Worm (Caenorhabditis elegans) whole organism, L2 larva: ENCODE measurements around the gene Y67D8C.7.

ENCODE experiments used
- aly-2 ChIP-seq: fragments of 150-350 bp; optimal IDR thresholded peaks from 2 replicates; lab custom pipeline; 2014; ENCODE audit warnings: missing biosample characterization, missing genetic modification characterization
- ama-1 ChIP-seq: fragments of 150-350 bp; optimal IDR thresholded peaks from 2 replicates; lab custom pipeline; 2018; ENCODE audit warnings: inconsistent platforms
- ceh-16 ChIP-seq: fragments of 150-350 bp; optimal IDR thresholded peaks from 2 replicates; lab custom pipeline; 2014; ENCODE audit warnings: missing biosample characterization, missing genetic modification characterization
- elt-3 ChIP-seq: sonication (generic microtip); optimal IDR thresholded peaks from 2 replicates; lab custom pipeline; 2017; ENCODE audit warnings: missing biosample characterization, missing genetic modification characterization
- nhr-11 ChIP-seq: fragments of 150-350 bp; optimal IDR thresholded peaks from 2 replicates; lab custom pipeline; 2014; ENCODE audit warnings: missing biosample characterization, missing genetic modification characterization
- nhr-12 ChIP-seq: fragments of 150-350 bp; optimal IDR thresholded peaks from 2 replicates; lab custom pipeline; 2014; ENCODE audit warnings: missing biosample characterization, missing genetic modification characterization
- nhr-23 ChIP-seq: fragments of 150-350 bp; optimal IDR thresholded peaks from 2 replicates; lab custom pipeline; 2014; ENCODE audit warnings: missing biosample characterization, missing genetic modification reagents, missing genetic modification characterization
- nhr-237 ChIP-seq: fragments of 150-350 bp; optimal IDR thresholded peaks from 2 replicates; lab custom pipeline; 2014; ENCODE audit warnings: missing biosample characterization, missing genetic modification characterization
- skn-1 ChIP-seq: sonication (generic microtip); optimal IDR thresholded peaks from 2 replicates; lab custom pipeline; 2017; ENCODE audit warnings: missing biosample characterization, missing genetic modification characterization
- snpc-4 ChIP-seq: fragments of 150-350 bp; optimal IDR thresholded peaks from 2 replicates; lab custom pipeline; 2014; ENCODE audit warnings: missing biosample characterization, missing genetic modification characterization
- unc-62 ChIP-seq: fragments of 150-350 bp; optimal IDR thresholded peaks from 2 replicates; lab custom pipeline; 2014; ENCODE audit warnings: missing biosample characterization, missing genetic modification reagents, missing genetic modification characterization

ce11 chrIV:3044158-3044557 is 22.6 kb downstream of the Y67D8C.7 start:
- TF ChIP-seq snpc-4 (tag; lab: Kevin White, UChicago) (no peak), unc-62 (GFP tag; lab: Kevin White, UChicago) (no peak), nhr-12 (tag; lab: Kevin White, UChicago) (no peak), ceh-16 (no peak), elt-3 (tag; lab: Kevin White, UChicago) (no peak), nhr-11 (tag; lab: Kevin White, UChicago) (no peak), nhr-237 (tag; lab: Kevin White, UChicago) (no peak), skn-1 (tag; lab: Kevin White, UChicago) (no peak), aly-2 (tag; lab: Kevin White, UChicago) (no peak), nhr-23 (tag; lab: Kevin White, UChicago) (no peak), ama-1 (lab: Kevin White, UChicago) (no peak)
